Worm (Caenorhabditis elegans) whole organism, young adult: Measurements from ENCODE around the gene trd-1.

Source experiments
- B0035.1 ChIP-seq: sonication (generic microtip); optimal IDR thresholded peaks from 2 replicates; lab custom pipeline; 2016; ENCODE audit warnings: missing genetic modification characterization, mild to moderate bottlenecking, missing compliant biosample characterization, missing genotype, missing genetic modification reagents
- B0261.1 ChIP-seq: sonication (generic microtip); optimal IDR thresholded peaks from 2 replicates; lab custom pipeline; 2016; ENCODE audit warnings: mild to moderate bottlenecking, missing genetic modification characterization, moderate library complexity, missing compliant biosample characterization
- F22D6.2 ChIP-seq: sonication (generic microtip); optimal IDR thresholded peaks from 2 replicates; lab custom pipeline; 2016; ENCODE audit warnings: mild to moderate bottlenecking, missing genetic modification characterization, missing compliant biosample characterization
- F23B12.7 ChIP-seq: sonication (generic microtip); optimal IDR thresholded peaks from 2 replicates; lab custom pipeline; 2017; ENCODE audit warnings: missing genetic modification characterization, mild to moderate bottlenecking, missing compliant biosample characterization, antibody characterized with exemption, moderate library complexity; ENCODE audit not compliant: insufficient read depth
- F55B11.4 ChIP-seq: sonication (generic microtip); optimal IDR thresholded peaks from 2 replicates; lab custom pipeline; 2016; ENCODE audit warnings: missing compliant biosample characterization, missing genetic modification characterization, borderline replicate concordance; ENCODE audit not compliant: insufficient read depth
- Y53F4B.3 ChIP-seq: fragments of 200-800 bp; sonication (Bioruptor generic); IDR thresholded peaks from 2 replicates; pipeline ENCODE4 v1.3.6; 2022; ENCODE audit warnings: missing genetic modification reagents, missing genetic modification characterization, missing compliant biosample characterization
- Y56A3A.18 ChIP-seq: fragments of 200-800 bp; sonication (Bioruptor generic); IDR thresholded peaks from 2 replicates; pipeline ENCODE4 v1.3.6; 2022; ENCODE audit warnings: missing genetic modification reagents, missing genetic modification characterization, missing compliant biosample characterization
- Y67H2A.10 ChIP-seq: fragments of 200-800 bp; sonication (Bioruptor generic); conservative IDR thresholded peaks from 2 replicates; pipeline ENCODE4 v1.3.6; 2022; ENCODE audit warnings: missing genetic modification reagents, missing genetic modification characterization, missing compliant biosample characterization
- aptf-2 ChIP-seq: fragments of 200-800 bp; sonication (Bioruptor generic); conservative IDR thresholded peaks from 2 replicates; pipeline ENCODE4 v1.3.6; 2022; ENCODE audit warnings: missing genetic modification reagents, missing genetic modification characterization, missing compliant biosample characterization
- aptf-3 ChIP-seq: fragments of 200-800 bp; sonication (Bioruptor generic); IDR thresholded peaks from 2 replicates; pipeline ENCODE4 v1.3.6; 2022; ENCODE audit warnings: missing genetic modification characterization, missing compliant biosample characterization
- attf-5 ChIP-seq: fragments of 200-800 bp; sonication (Bioruptor generic); optimal IDR thresholded peaks from 2 replicates; lab custom pipeline; 2018; ENCODE audit warnings: mild to moderate bottlenecking, missing genetic modification characterization, missing compliant biosample characterization
- bed-2 ChIP-seq: fragments of 200-800 bp; sonication (Bioruptor generic); IDR thresholded peaks from 2 replicates; pipeline ENCODE4 v1.3.6; 2022; ENCODE audit warnings: missing genetic modification reagents, missing genetic modification characterization, missing compliant biosample characterization
- cebp-2 ChIP-seq: fragments of 200-800 bp; sonication (Bioruptor generic); IDR thresholded peaks from 2 replicates; pipeline ENCODE4 v1.3.6; 2022; ENCODE audit warnings: missing genetic modification characterization, missing compliant biosample characterization
- ceh-40 ChIP-seq: fragments of 200-800 bp; sonication (Bioruptor generic); IDR thresholded peaks from 2 replicates; pipeline ENCODE4 v1.3.6; 2022; ENCODE audit warnings: missing genetic modification characterization, missing compliant biosample characterization
- ceh-58 ChIP-seq: fragments of 200-800 bp; sonication (Bioruptor generic); IDR thresholded peaks from 2 replicates; pipeline ENCODE4 v1.3.6; 2022; ENCODE audit warnings: missing genetic modification characterization, missing compliant biosample characterization
- ceh-91 ChIP-seq: fragments of 200-800 bp; sonication (Bioruptor generic); IDR thresholded peaks from 2 replicates; pipeline ENCODE4 v1.3.6; 2022; ENCODE audit warnings: missing genetic modification reagents, missing genetic modification characterization, missing compliant biosample characterization
- dpl-1 ChIP-seq: fragments of 150-350 bp; optimal IDR thresholded peaks from 2 replicates; lab custom pipeline; 2014; ENCODE audit warnings: missing biosample characterization, missing genetic modification reagents, missing genetic modification characterization
- egl-18 ChIP-seq: fragments of 200-800 bp; sonication (Bioruptor generic); IDR thresholded peaks from 2 replicates; pipeline ENCODE4 v1.3.6; 2022; ENCODE audit warnings: missing genetic modification reagents, missing genetic modification characterization, missing compliant biosample characterization
- egrh-3 ChIP-seq: fragments of 200-800 bp; sonication (Bioruptor generic); IDR thresholded peaks from 2 replicates; pipeline ENCODE4 v1.3.6; 2022; ENCODE audit warnings: missing genetic modification reagents, missing genetic modification characterization, missing compliant biosample characterization
- ets-4 ChIP-seq: fragments of 200-800 bp; sonication (Bioruptor generic); optimal IDR thresholded peaks from 2 replicates; lab custom pipeline; 2018; ENCODE audit warnings: mild to moderate bottlenecking, missing genetic modification characterization, missing compliant biosample characterization
- him-1 ChIP-seq: sonication (generic microtip); optimal IDR thresholded peaks from 2 replicates; lab custom pipeline; 2016; ENCODE audit warnings: missing genotype, missing genetic modification reagents, missing genetic modification characterization, missing compliant biosample characterization
- hmg-20 ChIP-seq: fragments of 200-800 bp; sonication (Bioruptor generic); IDR thresholded peaks from 2 replicates; pipeline ENCODE4 v1.3.6; 2022; ENCODE audit warnings: missing genetic modification reagents, missing genetic modification characterization, missing compliant biosample characterization
- hrde-1 ChIP-seq: sonication (generic microtip); optimal IDR thresholded peaks from 2 replicates; lab custom pipeline; 2016; ENCODE audit warnings: missing genetic modification characterization, mild to moderate bottlenecking, missing compliant biosample characterization, moderate library complexity, missing genotype, missing genetic modification reagents, borderline replicate concordance
- hsf-1 ChIP-seq: fragments of 200-800 bp; sonication (Bioruptor generic); IDR thresholded peaks from 2 replicates; pipeline ENCODE4 v1.3.6; 2022; ENCODE audit warnings: missing genetic modification reagents, missing genetic modification characterization, missing compliant biosample characterization
- let-526 ChIP-seq: fragments of 200-800 bp; sonication (Bioruptor generic); IDR thresholded peaks from 2 replicates; pipeline ENCODE4 v1.3.6; 2022; ENCODE audit warnings: missing genetic modification reagents, missing genetic modification characterization, missing compliant biosample characterization
- lin-54 ChIP-seq: fragments of 200-800 bp; sonication (Bioruptor generic); optimal IDR thresholded peaks from 2 replicates; lab custom pipeline; 2018; ENCODE audit warnings: mild to moderate bottlenecking, missing genetic modification characterization, missing compliant biosample characterization
- lir-1 ChIP-seq: fragments of 200-800 bp; sonication (Bioruptor generic); conservative IDR thresholded peaks from 2 replicates; pipeline ENCODE4 v1.3.6; 2022; ENCODE audit warnings: missing genetic modification reagents, missing genetic modification characterization, missing compliant biosample characterization
- mel-28 ChIP-seq: sonication (generic microtip); optimal IDR thresholded peaks from 2 replicates; lab custom pipeline; 2016; ENCODE audit warnings: borderline replicate concordance, mild to moderate bottlenecking, missing genetic modification characterization, missing compliant biosample characterization
- nfya-2 ChIP-seq: fragments of 200-800 bp; sonication (Bioruptor generic); IDR thresholded peaks from 2 replicates; pipeline ENCODE4 v1.3.6; 2022; ENCODE audit warnings: missing genetic modification reagents, missing genetic modification characterization, missing compliant biosample characterization
- nhr-120 ChIP-seq: fragments of 200-800 bp; sonication (Bioruptor generic); IDR thresholded peaks from 2 replicates; pipeline ENCODE4 v1.3.6; 2022; ENCODE audit warnings: missing genetic modification characterization, missing compliant biosample characterization
- nhr-90 ChIP-seq: sonication (generic microtip); optimal IDR thresholded peaks from 2 replicates; lab custom pipeline; 2016; ENCODE audit warnings: missing genotype, mild to moderate bottlenecking, missing genetic modification characterization, missing compliant biosample characterization
- pbrm-1 ChIP-seq: fragments of 200-800 bp; sonication (Bioruptor generic); IDR thresholded peaks from 2 replicates; pipeline ENCODE4 v1.3.6; 2022; ENCODE audit warnings: missing genetic modification reagents, missing genetic modification characterization, missing compliant biosample characterization
- rcor-1 ChIP-seq: fragments of 200-800 bp; sonication (Bioruptor generic); IDR thresholded peaks from 2 replicates; pipeline ENCODE4 v1.3.6; 2022; ENCODE audit warnings: missing genetic modification reagents, missing genetic modification characterization, missing compliant biosample characterization
- repo-1 ChIP-seq: sonication (generic microtip); optimal IDR thresholded peaks from 2 replicates; lab custom pipeline; 2017; ENCODE audit warnings: mild to moderate bottlenecking, missing genetic modification characterization, missing compliant biosample characterization
- sea-2 ChIP-seq: fragments of 200-800 bp; sonication (Bioruptor generic); IDR thresholded peaks from 2 replicates; pipeline ENCODE4 v1.3.6; 2022; ENCODE audit warnings: missing genetic modification characterization, missing compliant biosample characterization
- snpc-1.1 ChIP-seq: sonication (generic microtip); optimal IDR thresholded peaks from 2 replicates; lab custom pipeline; 2017; ENCODE audit warnings: missing genetic modification characterization, mild to moderate bottlenecking, missing compliant biosample characterization, antibody characterized with exemption, moderate library complexity, missing genotype, missing genetic modification reagents; ENCODE audit not compliant: insufficient read depth
- snpc-1.3 ChIP-seq: sonication (generic microtip); optimal IDR thresholded peaks from 2 replicates; lab custom pipeline; 2017; ENCODE audit warnings: missing genetic modification characterization, mild to moderate bottlenecking, missing compliant biosample characterization, antibody characterized with exemption, moderate library complexity, missing genotype, missing genetic modification reagents; ENCODE audit not compliant: insufficient read depth
- tbp1 ChIP-seq: fragments of 200-800 bp; sonication (Bioruptor generic); optimal IDR thresholded peaks from 2 replicates; lab custom pipeline; 2018; ENCODE audit warnings: mild to moderate bottlenecking, missing genetic modification characterization, missing compliant biosample characterization
- tbx-9 ChIP-seq: sonication (generic microtip); optimal IDR thresholded peaks from 2 replicates; lab custom pipeline; 2016; ENCODE audit warnings: borderline replicate concordance, missing genetic modification characterization, inconsistent platforms, missing compliant biosample characterization
- tlf-1 ChIP-seq: fragments of 200-800 bp; sonication (Bioruptor generic); optimal IDR thresholded peaks from 2 replicates; lab custom pipeline; 2018; ENCODE audit warnings: mild to moderate bottlenecking, missing genetic modification characterization, missing compliant biosample characterization
- zim-3 ChIP-seq: sonication (generic microtip); optimal IDR thresholded peaks from 2 replicates; lab custom pipeline; 2017; ENCODE audit warnings: mild to moderate bottlenecking, missing genetic modification characterization, moderate library complexity, missing compliant biosample characterization
- ztf-18 ChIP-seq: sonication (generic microtip); optimal IDR thresholded peaks from 2 replicates; lab custom pipeline; 2016; ENCODE audit warnings: missing genotype, mild to moderate bottlenecking, missing genetic modification characterization, missing compliant biosample characterization
- ztf-26 ChIP-seq: sonication (generic microtip); optimal IDR thresholded peaks from 2 replicates; lab custom pipeline; 2017; ENCODE audit warnings: missing genetic modification characterization, missing compliant biosample characterization
- ztf-28 ChIP-seq: fragments of 200-800 bp; sonication (Bioruptor generic); IDR thresholded peaks from 2 replicates; pipeline ENCODE4 v1.3.6; 2022; ENCODE audit warnings: missing genetic modification reagents, missing genetic modification characterization, missing compliant biosample characterization

trd-1 gene

ce11 chrIII:7376143-7376802, 9.8 kb upstream of the trd-1 start (continued):
- peak; percentile 19 for TF ChIP-seq ztf-18 (tag; lab: Kevin White, UChicago)
- no peak for TF ChIP-seq hmg-20
- no peak for TF ChIP-seq B0261.1 (tag; lab: Kevin White, UChicago)
- peak; percentile 36 for TF ChIP-seq repo-1 (tag; lab: Kevin White, UChicago)
- TF ChIP-seq attf-5: peak; percentile 69
- TF ChIP-seq Y53F4B.3 (GFP tag; lab: Robert Waterston, UW): no peak
- no peak for TF ChIP-seq snpc-1.3 (tag; lab: Kevin White, UChicago)
- TF ChIP-seq zim-3: no peak
- no peak for TF ChIP-seq nhr-120 (GFP tag; lab: Robert Waterston, UW)
- TF ChIP-seq egrh-3 (GFP tag; lab: Robert Waterston, UW): no peak
- TF ChIP-seq cebp-2 (GFP tag; lab: Robert Waterston, UW): no peak
- no peak for TF ChIP-seq Y67H2A.10 (GFP tag; lab: Robert Waterston, UW)
- TF ChIP-seq lir-1: no peak
- peak; percentile 60 for TF ChIP-seq tlf-1 (GFP tag; lab: Kevin White, UChicago)
- no peak for TF ChIP-seq ztf-28
- no peak for TF ChIP-seq ceh-58 (GFP tag; lab: Robert Waterston, UW)
- TF ChIP-seq ceh-40 (GFP tag; lab: Robert Waterston, UW): no peak
- TF ChIP-seq ztf-26 (tag; lab: Kevin White, UChicago): peak; percentile 86
- TF ChIP-seq sea-2: no peak
- TF ChIP-seq hsf-1: peak; percentile 59; the same call in 1 of the 2 replicates
- no peak for TF ChIP-seq hrde-1
- TF ChIP-seq let-526: no peak
- TF ChIP-seq egl-18 (GFP tag; lab: Robert Waterston, UW): no peak
- TF ChIP-seq aptf-2: no peak
- TF ChIP-seq dpl-1 (GFP tag; lab: Kevin White, UChicago): no peak
- peak; percentile 20 for TF ChIP-seq nhr-90 (tag; lab: Kevin White, UChicago)
- TF ChIP-seq him-1: no peak
- TF ChIP-seq B0035.1: no peak
- TF ChIP-seq F23B12.7 (tag; lab: Kevin White, UChicago): peak; percentile 21
- no peak for TF ChIP-seq Y56A3A.18
- no peak for TF ChIP-seq aptf-3 (GFP tag; lab: Robert Waterston, UW)
- no peak for TF ChIP-seq tbx-9 (tag; lab: Kevin White, UChicago)
- TF ChIP-seq F55B11.4 (tag; lab: Kevin White, UChicago): no peak
- no peak for TF ChIP-seq nfya-2 (GFP tag; lab: Robert Waterston, UW)
- TF ChIP-seq snpc-1.1 (tag; lab: Kevin White, UChicago): no peak
- peak; percentile 15 for TF ChIP-seq ets-4
- TF ChIP-seq, all 124 proteins: peak for 35

- TF ChIP-seq ceh-58 (GFP tag; lab: Robert Waterston, UW) (no peak), hsf-1 (0 out of 2 replicates have a peak, but pooled peaks have one; percentile 36)
Observed at ce11 chrIII:7378522-7378921, 7.5 kb upstream of the trd-1 start.

- TF ChIP-seq ceh-91 (GFP tag; lab: Robert Waterston, UW) (no peak), mel-28 (tag; lab: Kevin White, UChicago) (no peak), tbp1 (GFP tag; lab: Kevin White, UChicago) (peak; percentile 60), rcor-1 (no peak), B0035.1 (no peak), F22D6.2 (tag; lab: Kevin White, UChicago) (no peak), Y56A3A.18 (no peak), pbrm-1 (GFP tag; lab: Robert Waterston, UW) (0 out of 2 replicates have a peak, but pooled peaks have one; percentile 8), bed-2 (GFP tag; lab: Robert Waterston, UW) (no peak), lin-54 (GFP tag; lab: Kevin White, UChicago) (no peak)
Observed at ce11 chrIII:7378945-7379344, 7.1 kb upstream of the trd-1 start, which contains the start of gene T20B12.7. Gene T20B12.7 (minus strand): TSS chrIII:7379045.
